Worm (Caenorhabditis elegans): ENCODE measurements around the gene knl-1.

ce11 chrIII:8245591-8245990 is 4.8 kb upstream of the knl-1 start, which contains the start of gene C02F5.3:
- TF ChIP-seq sma-3 (GFP tag; optimal IDR thresholded peaks at IDR 0.05) (no peak), fos-1 (tag; optimal IDR thresholded peaks at IDR 0.05) (no peak)

All from whole organism, L2 larva.